Worm (Caenorhabditis elegans): Measurements from ENCODE around the gene perm-1.

Gene perm-1

ce11 chrII:7880373-7880862 lies at the start of gene perm-1:
Gene perm-1, plus strand, starts transcription at chrII:7880812.
- TF ChIP-seq med-1 (GFP tag; optimal IDR thresholded peaks at IDR 0.05; ENCODE audit: insufficient read depth) = no peak
- no peak for TF ChIP-seq ref-1 (GFP tag; conservative IDR thresholded peaks at IDR 0.05)

ce11 chrII:7832054-7832453 lies 48.6 kb upstream of the perm-1 start, which contains the start of gene T09A5.14:
Gene T09A5.14, plus strand, starts transcription at chrII:7832354.
- TF ChIP-seq T22C8.4 (GFP tag; IDR thresholded peaks at IDR 0.05) (no peak), tab-1 (GFP tag; IDR thresholded peaks at IDR 0.05) (no peak), ref-1 (GFP tag; conservative IDR thresholded peaks at IDR 0.05) (no peak), ztf-29 (GFP tag; IDR thresholded peaks at IDR 0.05) (no peak)

ce11 chrII:7835314-7835713 lies 45.3 kb upstream of the perm-1 start, which contains the start of gene cex-2:
Gene cex-2, minus strand, starts transcription at chrII:7835414.
- TF ChIP-seq med-1 (GFP tag; optimal IDR thresholded peaks at IDR 0.05; ENCODE audit: insufficient read depth) = no peak
- no peak for TF ChIP-seq tab-1 (GFP tag; IDR thresholded peaks at IDR 0.05)
- no peak for TF ChIP-seq cog-1 (tag; optimal IDR thresholded peaks at IDR 0.05)
- no peak for TF ChIP-seq T22C8.4 (GFP tag; IDR thresholded peaks at IDR 0.05)
- TF ChIP-seq ztf-23 (GFP tag; IDR thresholded peaks at IDR 0.05) = no peak
- TF ChIP-seq klf-2 (GFP tag; conservative IDR thresholded peaks at IDR 0.05) = no peak
- no peak for TF ChIP-seq ztf-29 (GFP tag; IDR thresholded peaks at IDR 0.05)
- TF ChIP-seq ref-1 (GFP tag; conservative IDR thresholded peaks at IDR 0.05) = no peak
- no peak for TF ChIP-seq flt-1 (GFP tag; IDR thresholded peaks at IDR 0.05)

- TF ChIP-seq T22C8.4 (GFP tag; IDR thresholded peaks at IDR 0.05) (no peak), ztf-29 (GFP tag; IDR thresholded peaks at IDR 0.05) (no peak), tab-1 (GFP tag; IDR thresholded peaks at IDR 0.05) (no peak), ref-1 (GFP tag; conservative IDR thresholded peaks at IDR 0.05) (no peak), med-1 (GFP tag; optimal IDR thresholded peaks at IDR 0.05; ENCODE audit: insufficient read depth) (no peak), ztf-23 (GFP tag; IDR thresholded peaks at IDR 0.05) (no peak), flt-1 (GFP tag; IDR thresholded peaks at IDR 0.05) (no peak), cog-1 (tag; optimal IDR thresholded peaks at IDR 0.05) (no peak), klf-2 (GFP tag; conservative IDR thresholded peaks at IDR 0.05) (no peak)
Observed at ce11 chrII:7836613-7837226, 43.9 kb upstream of the perm-1 start.

- TF ChIP-seq ztf-29 (GFP tag; IDR thresholded peaks at IDR 0.05) (no peak), klf-2 (GFP tag; conservative IDR thresholded peaks at IDR 0.05) (no peak), tab-1 (GFP tag; IDR thresholded peaks at IDR 0.05) (no peak), ref-1 (GFP tag; conservative IDR thresholded peaks at IDR 0.05) (no peak), ztf-23 (GFP tag; IDR thresholded peaks at IDR 0.05) (no peak), flt-1 (GFP tag; IDR thresholded peaks at IDR 0.05) (no peak), cog-1 (tag; optimal IDR thresholded peaks at IDR 0.05) (no peak), T22C8.4 (GFP tag; IDR thresholded peaks at IDR 0.05) (no peak), med-1 (GFP tag; optimal IDR thresholded peaks at IDR 0.05; ENCODE audit: insufficient read depth) (no peak)
Observed at ce11 chrII:7838661-7839060, 42.0 kb upstream of the perm-1 start.

ce11 chrII:7839703-7840102 lies 40.9 kb upstream of the perm-1 start:
- TF ChIP-seq tab-1 (GFP tag; IDR thresholded peaks at IDR 0.05) (no peak), klf-2 (GFP tag; conservative IDR thresholded peaks at IDR 0.05) (no peak), ref-1 (GFP tag; conservative IDR thresholded peaks at IDR 0.05) (no peak), cog-1 (tag; optimal IDR thresholded peaks at IDR 0.05) (no peak), flt-1 (GFP tag; IDR thresholded peaks at IDR 0.05) (no peak), med-1 (GFP tag; optimal IDR thresholded peaks at IDR 0.05; ENCODE audit: insufficient read depth) (no peak), ztf-23 (GFP tag; IDR thresholded peaks at IDR 0.05) (no peak), ztf-29 (GFP tag; IDR thresholded peaks at IDR 0.05) (no peak), T22C8.4 (GFP tag; IDR thresholded peaks at IDR 0.05) (no peak)

- TF ChIP-seq tab-1 (GFP tag; IDR thresholded peaks at IDR 0.05) (no peak), med-1 (GFP tag; optimal IDR thresholded peaks at IDR 0.05; ENCODE audit: insufficient read depth) (no peak), cog-1 (tag; optimal IDR thresholded peaks at IDR 0.05) (no peak), ref-1 (GFP tag; conservative IDR thresholded peaks at IDR 0.05) (no peak), flt-1 (GFP tag; IDR thresholded peaks at IDR 0.05) (no peak), ztf-23 (GFP tag; IDR thresholded peaks at IDR 0.05) (no peak), klf-2 (GFP tag; conservative IDR thresholded peaks at IDR 0.05) (no peak), ztf-29 (GFP tag; IDR thresholded peaks at IDR 0.05) (no peak), T22C8.4 (GFP tag; IDR thresholded peaks at IDR 0.05) (no peak)
Observed at ce11 chrII:7842053-7842452, 38.6 kb upstream of the perm-1 start, which contains the start of gene klp-3. Gene klp-3, plus strand, starts transcription at chrII:7842353.

- TF ChIP-seq med-1 (GFP tag; optimal IDR thresholded peaks at IDR 0.05; ENCODE audit: insufficient read depth) (no peak), cog-1 (tag; optimal IDR thresholded peaks at IDR 0.05) (no peak), klf-2 (GFP tag; conservative IDR thresholded peaks at IDR 0.05) (no peak), flt-1 (GFP tag; IDR thresholded peaks at IDR 0.05) (no peak), ztf-23 (GFP tag; IDR thresholded peaks at IDR 0.05) (no peak), T22C8.4 (GFP tag; IDR thresholded peaks at IDR 0.05) (no peak), tab-1 (GFP tag; IDR thresholded peaks at IDR 0.05) (no peak), ztf-29 (GFP tag; IDR thresholded peaks at IDR 0.05) (no peak), ref-1 (GFP tag; conservative IDR thresholded peaks at IDR 0.05) (no peak)
Observed at ce11 chrII:7845571-7846236, 34.9 kb upstream of the perm-1 start, which contains the start of gene T09A5.4. Gene T09A5.4, plus strand, starts transcription at chrII:7846186.

- TF ChIP-seq ztf-23 (GFP tag; IDR thresholded peaks at IDR 0.05) (no peak), ref-1 (GFP tag; conservative IDR thresholded peaks at IDR 0.05) (no peak), flt-1 (GFP tag; IDR thresholded peaks at IDR 0.05) (no peak), ztf-29 (GFP tag; IDR thresholded peaks at IDR 0.05) (no peak), cog-1 (tag; optimal IDR thresholded peaks at IDR 0.05) (no peak), med-1 (GFP tag; optimal IDR thresholded peaks at IDR 0.05; ENCODE audit: insufficient read depth) (no peak), klf-2 (GFP tag; conservative IDR thresholded peaks at IDR 0.05) (no peak), T22C8.4 (GFP tag; IDR thresholded peaks at IDR 0.05) (no peak), tab-1 (GFP tag; IDR thresholded peaks at IDR 0.05) (no peak)
Observed at ce11 chrII:7849697-7850096, 30.9 kb upstream of the perm-1 start, which contains the start of gene acr-7. Gene acr-7, minus strand, starts transcription at chrII:7849797.
